Worm (Caenorhabditis elegans) whole organism, young adult: ENCODE data around the gene W06G6.2.

ENCODE experiments used
- K12H6.12 ChIP-seq: fragments of 200-800 bp; sonication (Bioruptor generic); optimal IDR thresholded peaks from 2 replicates; lab custom pipeline; 2018; ENCODE audit warnings: mild to moderate bottlenecking, missing genetic modification characterization, missing compliant biosample characterization
- ama-1 ChIP-seq, 3 experiments: fragments of 150-350 bp in 1 of 3; sonication (generic microtip) in 2 of 3; optimal IDR thresholded peaks; 2 replicates each; lab custom pipeline; 2014 to 2018; ENCODE audit warnings: missing biosample characterization in 2 of 3, missing genetic modification characterization in 2 of 3, missing genetic modification reagents in 2 of 3
- ccch-3 ChIP-seq: fragments of 200-800 bp; sonication (Bioruptor generic); optimal IDR thresholded peaks from 2 replicates; lab custom pipeline; 2018; ENCODE audit warnings: mild to moderate bottlenecking, missing genetic modification characterization, missing compliant biosample characterization
- unc-130 ChIP-seq: sonication (generic microtip); optimal IDR thresholded peaks from 2 replicates; lab custom pipeline; 2016; ENCODE audit warnings: missing genetic modification reagents, missing genetic modification characterization, missing compliant biosample characterization

DNA sequence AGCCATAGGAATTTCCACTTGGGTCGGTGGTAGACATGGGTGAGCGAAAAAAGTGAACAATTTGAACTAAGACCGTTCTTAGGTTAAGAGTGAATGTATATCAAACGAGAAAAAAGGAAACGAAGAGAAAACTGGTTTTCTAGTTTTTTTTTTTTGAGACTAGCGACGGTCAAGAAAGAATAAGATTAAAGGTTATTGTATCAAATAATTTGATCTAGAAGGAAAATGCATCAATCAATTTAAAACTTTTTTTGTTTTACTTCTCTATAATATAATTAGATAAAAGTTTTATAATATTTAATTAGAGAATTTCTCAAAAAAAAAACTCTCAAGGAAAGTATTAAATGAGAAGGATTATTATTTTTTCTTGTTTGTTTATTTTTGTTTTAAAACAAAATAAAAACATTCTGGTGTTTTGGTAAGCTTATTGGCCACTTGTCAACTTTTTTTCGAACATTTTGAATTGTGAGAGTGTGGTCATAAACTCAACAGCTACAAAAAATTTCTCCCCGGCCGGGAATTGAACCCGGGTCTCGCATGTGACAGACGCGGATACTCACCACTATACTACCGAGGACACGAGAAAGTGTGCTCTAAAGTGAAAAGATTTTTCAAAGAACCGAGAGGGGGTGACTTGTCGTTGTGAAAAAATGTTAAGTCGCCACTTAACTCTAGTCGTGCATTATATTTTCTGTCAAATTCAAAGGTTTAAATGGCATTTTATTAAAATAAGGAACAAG is 16.3 kb downstream of the W06G6.2 start, which contains the start of gene W06G6.17:
- no peak for TF ChIP-seq unc-130 (GFP tag; lab: Kevin White, UChicago)
- TF ChIP-seq ama-1 (optimal IDR thresholded peaks at IDR 0.05; lab: Kevin White, UChicago): no peak
- TF ChIP-seq ama-1 (GFP tag; optimal IDR thresholded peaks at IDR 0.05; lab: Kevin White, UChicago): no peak
- TF ChIP-seq K12H6.12 (tag; lab: Kevin White, UChicago): no peak
- TF ChIP-seq ccch-3: no peak
